Worm (Caenorhabditis elegans) whole organism, late embryonic: ENCODE results near the gene T16H12.9.
A peak's percentile ranks its signal among the peaks of the same experiment; 100 is the strongest.

Source experiments
- C08G9.2 ChIP-seq: sonication (generic microtip); optimal IDR thresholded peaks from 2 replicates; lab custom pipeline; 2016; ENCODE audit warnings: mild to moderate bottlenecking, missing genetic modification characterization, moderate library complexity, missing compliant biosample characterization
- C38D4.7 ChIP-seq: fragments of 200-800 bp; sonication (Bioruptor generic); optimal IDR thresholded peaks from 2 replicates; lab custom pipeline; 2018; ENCODE audit warnings: mild to moderate bottlenecking, missing genetic modification characterization, moderate library complexity, missing compliant biosample characterization
- ahr-1 ChIP-seq: sonication (generic microtip); optimal IDR thresholded peaks from 2 replicates; lab custom pipeline; 2016; ENCODE audit warnings: missing genetic modification characterization, missing compliant biosample characterization
- ceh-14 ChIP-seq: sonication (generic microtip); optimal IDR thresholded peaks from 2 replicates; lab custom pipeline; 2016; ENCODE audit warnings: missing genotype, missing genetic modification characterization, missing compliant biosample characterization
- ceh-18 ChIP-seq: sonication (generic microtip); optimal IDR thresholded peaks from 2 replicates; lab custom pipeline; 2016; ENCODE audit warnings: missing genetic modification characterization, missing compliant biosample characterization
- ceh-19 ChIP-seq: fragments of 200-800 bp; sonication (Bioruptor generic); optimal IDR thresholded peaks from 2 replicates; lab custom pipeline; 2018; ENCODE audit warnings: mild to moderate bottlenecking, missing genetic modification characterization, missing compliant biosample characterization
- ceh-2 ChIP-seq: sonication (generic microtip); optimal IDR thresholded peaks from 2 replicates; lab custom pipeline; 2016; ENCODE audit warnings: missing genotype, missing genetic modification characterization, missing compliant biosample characterization
- ceh-22 ChIP-seq: sonication (generic microtip); optimal IDR thresholded peaks from 2 replicates; lab custom pipeline; 2017; ENCODE audit warnings: missing biosample characterization, missing genetic modification characterization
- ceh-24 ChIP-seq: sonication (generic microtip); optimal IDR thresholded peaks from 2 replicates; lab custom pipeline; 2016; ENCODE audit warnings: mild to moderate bottlenecking, missing genetic modification characterization, missing compliant biosample characterization
- ceh-30 ChIP-seq: fragments of 150-350 bp; optimal IDR thresholded peaks from 2 replicates; lab custom pipeline; 2014; ENCODE audit warnings: missing biosample characterization, missing genetic modification characterization
- ceh-34 ChIP-seq: sonication (generic microtip); optimal IDR thresholded peaks from 2 replicates; lab custom pipeline; 2016; ENCODE audit warnings: mild to moderate bottlenecking, missing genetic modification characterization, missing compliant biosample characterization
- ceh-45 ChIP-seq: fragments of 200-800 bp; sonication (Bioruptor generic); IDR thresholded peaks from 2 replicates; pipeline ENCODE4 v1.3.6; 2022; ENCODE audit warnings: missing genetic modification reagents, missing genetic modification characterization, missing compliant biosample characterization
- ceh-48 ChIP-seq: sonication (generic microtip); optimal IDR thresholded peaks from 2 replicates; lab custom pipeline; 2016; ENCODE audit warnings: missing genetic modification characterization, inconsistent platforms, missing compliant biosample characterization
- ceh-6 ChIP-seq: fragments of 200-800 bp; sonication (Bioruptor generic); optimal IDR thresholded peaks from 2 replicates; lab custom pipeline; 2018; ENCODE audit warnings: mild to moderate bottlenecking, missing genetic modification characterization, missing compliant biosample characterization
- dve-1 ChIP-seq: sonication (generic microtip); optimal IDR thresholded peaks from 2 replicates; lab custom pipeline; 2017; ENCODE audit warnings: antibody characterized with exemption, mild to moderate bottlenecking, missing genetic modification characterization, missing compliant biosample characterization
- elt-4 ChIP-seq: sonication (generic microtip); optimal IDR thresholded peaks from 2 replicates; lab custom pipeline; 2016; ENCODE audit warnings: missing genetic modification characterization, missing compliant biosample characterization
- ets-4 ChIP-seq: sonication (generic microtip); optimal IDR thresholded peaks from 2 replicates; lab custom pipeline; 2016; ENCODE audit warnings: missing genetic modification characterization, missing compliant biosample characterization
- eyg-1 ChIP-seq: sonication (generic microtip); optimal IDR thresholded peaks from 2 replicates; lab custom pipeline; 2016; ENCODE audit warnings: missing genotype, missing genetic modification characterization, missing compliant biosample characterization
- fax-1 ChIP-seq: sonication (generic microtip); optimal IDR thresholded peaks from 2 replicates; lab custom pipeline; 2016; ENCODE audit warnings: missing genotype, missing genetic modification characterization, missing compliant biosample characterization
- fkh-10 ChIP-seq: fragments of 150-350 bp; optimal IDR thresholded peaks from 2 replicates; lab custom pipeline; 2014; ENCODE audit warnings: missing biosample characterization, missing genetic modification reagents, missing genetic modification characterization
- hlh-15 ChIP-seq: sonication (generic microtip); optimal IDR thresholded peaks from 2 replicates; lab custom pipeline; 2016; ENCODE audit warnings: missing genetic modification characterization, missing compliant biosample characterization
- hlh-30 ChIP-seq: sonication (generic microtip); optimal IDR thresholded peaks from 2 replicates; lab custom pipeline; 2017; ENCODE audit warnings: antibody characterized with exemption, missing genetic modification characterization, missing compliant biosample characterization; ENCODE audit not compliant: insufficient read depth
- hlh-6 ChIP-seq: sonication (generic microtip); optimal IDR thresholded peaks from 2 replicates; lab custom pipeline; 2016; ENCODE audit warnings: missing genotype, missing genetic modification characterization, missing compliant biosample characterization
- hlh-8 ChIP-seq: sonication (generic microtip); optimal IDR thresholded peaks from 2 replicates; lab custom pipeline; 2016; ENCODE audit warnings: missing genotype, missing genetic modification characterization, missing compliant biosample characterization
- lin-11 ChIP-seq: fragments of 200-800 bp; sonication (Bioruptor generic); optimal IDR thresholded peaks from 2 replicates; lab custom pipeline; 2018; ENCODE audit warnings: mild to moderate bottlenecking, missing genetic modification characterization, missing compliant biosample characterization
- madf-2 ChIP-seq: sonication (generic microtip); optimal IDR thresholded peaks from 2 replicates; lab custom pipeline; 2017; ENCODE audit warnings: missing genetic modification characterization, missing compliant biosample characterization
- mec-3 ChIP-seq: sonication (generic microtip); optimal IDR thresholded peaks from 2 replicates; lab custom pipeline; 2016; ENCODE audit warnings: borderline replicate concordance, missing genetic modification characterization, missing compliant biosample characterization
- nfya-1 ChIP-seq: sonication (generic microtip); optimal IDR thresholded peaks from 2 replicates; lab custom pipeline; 2017; ENCODE audit warnings: missing genetic modification characterization, mild to moderate bottlenecking, missing compliant biosample characterization, antibody characterized with exemption, moderate library complexity
- nhr-11 ChIP-seq: fragments of 150-350 bp; optimal IDR thresholded peaks from 2 replicates; lab custom pipeline; 2014; ENCODE audit warnings: missing biosample characterization, missing genetic modification characterization
- odd-2 ChIP-seq: sonication (generic microtip); optimal IDR thresholded peaks from 2 replicates; lab custom pipeline; 2017; ENCODE audit warnings: antibody characterized with exemption, mild to moderate bottlenecking, missing genetic modification characterization, missing compliant biosample characterization
- pag-3 ChIP-seq: sonication (generic microtip); optimal IDR thresholded peaks from 2 replicates; lab custom pipeline; 2016; ENCODE audit warnings: missing compliant biosample characterization, missing genetic modification characterization, borderline replicate concordance
- pax-1 ChIP-seq: fragments of 150-350 bp; optimal IDR thresholded peaks from 2 replicates; lab custom pipeline; 2014; ENCODE audit warnings: missing biosample characterization, missing genetic modification characterization
- pha-4 ChIP-seq: fragments of 150-350 bp; optimal IDR thresholded peaks from 2 replicates; lab custom pipeline; 2018; ENCODE audit warnings: missing biosample characterization, missing genetic modification reagents, missing genetic modification characterization
- pqm-1 ChIP-seq: sonication (generic microtip); optimal IDR thresholded peaks from 2 replicates; lab custom pipeline; 2016; ENCODE audit warnings: missing genetic modification characterization, missing compliant biosample characterization
- pros-1 ChIP-seq: fragments of 150-350 bp; optimal IDR thresholded peaks from 2 replicates; lab custom pipeline; 2014; ENCODE audit warnings: missing biosample characterization, missing genetic modification reagents, missing genetic modification characterization
- ref-2 ChIP-seq: sonication (generic microtip); optimal IDR thresholded peaks from 2 replicates; lab custom pipeline; 2016; ENCODE audit warnings: missing genetic modification characterization, missing compliant biosample characterization
- rnt-1 ChIP-seq: sonication (generic microtip); optimal IDR thresholded peaks from 2 replicates; lab custom pipeline; 2016; ENCODE audit warnings: missing genetic modification characterization, missing compliant biosample characterization
- sdc-2 ChIP-seq: sonication (generic microtip); optimal IDR thresholded peaks from 2 replicates; lab custom pipeline; 2016; ENCODE audit warnings: missing genotype, missing genetic modification characterization, missing compliant biosample characterization
- sox-2 ChIP-seq: fragments of 200-800 bp; sonication (Bioruptor generic); IDR thresholded peaks from 2 replicates; pipeline ENCODE4 v1.3.6; 2022; ENCODE audit warnings: missing genetic modification reagents, missing genetic modification characterization, missing compliant biosample characterization
- sox-4 ChIP-seq: sonication (generic microtip); optimal IDR thresholded peaks from 2 replicates; lab custom pipeline; 2017; ENCODE audit warnings: mild to moderate bottlenecking, missing genetic modification characterization, inconsistent platforms, missing compliant biosample characterization
- syd-9 ChIP-seq: sonication (generic microtip); optimal IDR thresholded peaks from 2 replicates; lab custom pipeline; 2016; ENCODE audit warnings: mild to moderate bottlenecking, missing genetic modification characterization, moderate library complexity, missing compliant biosample characterization
- tbx-7 ChIP-seq: sonication (generic microtip); optimal IDR thresholded peaks from 2 replicates; lab custom pipeline; 2016; ENCODE audit warnings: missing genotype, missing genetic modification characterization, missing compliant biosample characterization
- unc-3 ChIP-seq, 2 experiments: fragments of 200-800 bp in 1 of 2; sonication (Bioruptor generic) in 1 of 2; sonication (generic microtip) in 1 of 2; conservative IDR thresholded peaks in 1 of 2; optimal IDR thresholded peaks in 1 of 2; 2 replicates each; pipeline versions ENCODE4 v1.3.6 to Lab custom; 2016 to 2022; ENCODE audit warnings: missing compliant biosample characterization in 2 of 2, missing genetic modification characterization in 2 of 2, missing genetic modification reagents in 1 of 2
- unc-42 ChIP-seq: sonication (generic microtip); optimal IDR thresholded peaks from 2 replicates; lab custom pipeline; 2016; ENCODE audit warnings: missing genotype, missing genetic modification characterization, missing compliant biosample characterization
- unc-55 ChIP-seq: sonication (generic microtip); optimal IDR thresholded peaks from 2 replicates; lab custom pipeline; 2017; ENCODE audit warnings: missing biosample characterization, missing genetic modification reagents, missing genetic modification characterization
- unc-86 ChIP-seq: sonication (generic microtip); optimal IDR thresholded peaks from 2 replicates; lab custom pipeline; 2016; ENCODE audit warnings: missing genetic modification characterization, missing compliant biosample characterization
- ztf-16 ChIP-seq: sonication (generic microtip); optimal IDR thresholded peaks from 2 replicates; lab custom pipeline; 2017; ENCODE audit warnings: missing genetic modification characterization, missing compliant biosample characterization

Gene T16H12.9

DNA sequence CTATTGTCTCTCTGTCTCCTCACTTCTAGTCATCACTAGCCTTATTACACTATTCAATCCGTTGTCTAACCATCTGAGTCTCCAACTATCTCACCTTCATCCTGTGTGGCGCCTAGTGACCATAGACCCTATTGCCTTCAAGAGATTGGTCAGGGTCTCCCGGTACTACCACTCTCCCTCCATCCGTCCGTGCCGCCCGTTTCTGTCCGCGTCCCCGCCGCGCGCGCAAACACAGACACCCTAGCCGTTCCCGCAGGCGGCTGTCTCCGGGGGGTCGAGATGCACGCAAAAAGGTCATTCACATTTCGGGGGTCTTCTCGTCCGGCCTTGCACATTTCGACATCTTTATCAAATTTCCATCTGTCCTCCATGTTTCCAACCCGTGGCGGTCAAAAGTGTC is 14.6 kb upstream of the T16H12.9 start (continued):
- TF ChIP-seq ceh-24 (tag; lab: Kevin White, UChicago) = no peak
- peak; percentile 11 for TF ChIP-seq sox-4 (tag; lab: Kevin White, UChicago)
- peak; percentile 2 for TF ChIP-seq mec-3
- peak; percentile 54 for TF ChIP-seq C08G9.2 (tag; lab: Kevin White, UChicago)
- peak; percentile 40 for TF ChIP-seq sdc-2 (tag; lab: Kevin White, UChicago)
- no peak for TF ChIP-seq unc-3 (GFP tag; conservative IDR thresholded peaks at IDR 0.05; lab: Robert Waterston, UW)
- no peak for TF ChIP-seq unc-3 (tag; optimal IDR thresholded peaks at IDR 0.05; lab: Kevin White, UChicago)
- peak; percentile 20 for TF ChIP-seq ets-4 (tag; lab: Kevin White, UChicago)
- TF ChIP-seq ceh-6 = no peak
- peak; percentile 15 for TF ChIP-seq ceh-48 (tag; lab: Kevin White, UChicago)
- TF ChIP-seq elt-4 (tag; lab: Kevin White, UChicago) = no peak
- TF ChIP-seq rnt-1 = peak; percentile 58
- no peak for TF ChIP-seq hlh-15 (tag; lab: Kevin White, UChicago)
- TF ChIP-seq pros-1 = peak; percentile 26
- TF ChIP-seq nfya-1 (tag; lab: Kevin White, UChicago) = peak; percentile 77
- no peak for TF ChIP-seq fkh-10 (GFP tag; lab: Kevin White, UChicago)
- TF ChIP-seq dve-1 (tag; lab: Kevin White, UChicago) = no peak
- TF ChIP-seq odd-2 (tag; lab: Kevin White, UChicago) = no peak
- peak; percentile 72 for TF ChIP-seq hlh-6 (tag; lab: Kevin White, UChicago)

DNA sequence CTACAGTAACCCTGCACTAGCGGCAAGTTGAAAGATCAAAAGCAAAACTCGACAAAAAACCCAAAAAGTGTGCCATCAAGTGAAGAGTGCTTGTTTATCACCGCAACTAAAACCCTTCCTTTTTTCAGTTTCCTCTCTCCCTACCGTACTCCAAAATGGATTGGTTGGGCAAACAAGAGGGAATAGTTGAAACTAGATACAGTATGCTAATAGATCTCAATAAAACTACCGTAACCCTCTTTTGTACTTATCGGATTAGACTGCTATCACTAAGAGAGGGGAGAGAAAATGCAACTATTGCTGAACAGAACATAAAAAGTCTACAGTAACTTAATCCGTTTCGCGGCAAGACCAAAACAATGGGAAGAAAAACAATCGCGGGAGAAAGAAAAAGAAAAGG is 13.7 kb upstream of the T16H12.9 start:
- TF ChIP-seq ceh-22 (tag; lab: Kevin White, UChicago) (no peak), elt-4 (tag; lab: Kevin White, UChicago) (no peak), unc-42 (tag; lab: Kevin White, UChicago) (no peak), lin-11 (no peak), eyg-1 (tag; lab: Kevin White, UChicago) (no peak), rnt-1 (no peak), C08G9.2 (tag; lab: Kevin White, UChicago) (no peak), madf-2 (no peak), unc-86 (tag; lab: Kevin White, UChicago) (no peak), mec-3 (no peak)

DNA sequence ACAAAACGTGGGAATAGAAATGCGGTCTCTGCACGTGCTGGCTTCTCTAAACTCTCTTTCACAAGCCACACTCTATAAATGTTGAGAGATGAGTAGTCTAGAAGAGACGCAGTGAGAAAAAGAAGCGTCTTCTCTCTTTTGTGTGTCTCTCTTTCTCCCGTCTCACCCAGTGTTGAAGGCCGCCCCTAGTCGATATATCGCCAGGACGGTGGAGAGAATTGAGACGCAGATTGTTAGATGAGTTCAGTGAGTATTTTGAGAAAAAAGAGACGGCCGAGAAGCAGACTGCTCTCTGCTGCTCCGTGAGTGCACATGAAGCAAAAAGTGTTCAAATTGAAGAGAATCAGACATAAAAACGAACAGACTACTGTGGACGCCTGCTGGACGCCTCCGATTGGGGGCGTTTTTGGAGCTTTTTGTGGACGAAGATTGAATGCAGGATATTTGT is 12.5 kb upstream of the T16H12.9 start:
- TF ChIP-seq ceh-22 (tag; lab: Kevin White, UChicago) = no peak
- TF ChIP-seq ceh-18 (tag; lab: Kevin White, UChicago) = peak; percentile 78
- TF ChIP-seq unc-55 (GFP tag; lab: Kevin White, UChicago) = peak; percentile 93
- TF ChIP-seq ahr-1 (tag; lab: Kevin White, UChicago) = no peak
- TF ChIP-seq ceh-45 (GFP tag; lab: Robert Waterston, UW) = no peak
- TF ChIP-seq dve-1 (tag; lab: Kevin White, UChicago) = peak; percentile 63
- TF ChIP-seq unc-86 (tag; lab: Kevin White, UChicago) = no peak
- TF ChIP-seq rnt-1 = peak; percentile 63
- no peak for TF ChIP-seq C38D4.7
- peak; percentile 38 for TF ChIP-seq hlh-8 (tag; lab: Kevin White, UChicago)
- peak; percentile 90 for TF ChIP-seq hlh-30 (tag; lab: Kevin White, UChicago)
- TF ChIP-seq ceh-14 (tag; lab: Kevin White, UChicago) = no peak
- no peak for TF ChIP-seq pag-3 (tag; lab: Kevin White, UChicago)
- peak; percentile 78 for TF ChIP-seq ceh-2 (tag; lab: Kevin White, UChicago)
- no peak for TF ChIP-seq elt-4 (tag; lab: Kevin White, UChicago)
- TF ChIP-seq ceh-6 = no peak
- no peak for TF ChIP-seq nhr-11 (tag; lab: Kevin White, UChicago)
- no peak; the same call in 1 of the 2 replicates for TF ChIP-seq sox-2 (GFP tag; lab: Robert Waterston, UW)
- TF ChIP-seq eyg-1 (tag; lab: Kevin White, UChicago) = no peak
- TF ChIP-seq ref-2 (tag; lab: Kevin White, UChicago) = peak; percentile 85
- TF ChIP-seq pha-4 = no peak
- peak; percentile 98 for TF ChIP-seq nfya-1 (tag; lab: Kevin White, UChicago)
- TF ChIP-seq ceh-48 (tag; lab: Kevin White, UChicago) = peak; percentile 80
- no peak for TF ChIP-seq sox-4 (tag; lab: Kevin White, UChicago)
- peak; percentile 86 for TF ChIP-seq ceh-34 (tag; lab: Kevin White, UChicago)
- no peak for TF ChIP-seq pqm-1 (tag; lab: Kevin White, UChicago)
- TF ChIP-seq ceh-30 (tag; lab: Kevin White, UChicago) = no peak
- no peak for TF ChIP-seq fax-1 (tag; lab: Kevin White, UChicago)
- peak; percentile 18 for TF ChIP-seq ztf-16
- no peak for TF ChIP-seq syd-9
- TF ChIP-seq pax-1 (tag; lab: Kevin White, UChicago) = peak; percentile 25
- TF ChIP-seq ceh-19 (GFP tag; lab: Kevin White, UChicago) = peak; percentile 26
- no peak for TF ChIP-seq lin-11
- no peak for TF ChIP-seq tbx-7 (tag; lab: Kevin White, UChicago)
